Worm (Caenorhabditis elegans): ENCODE data around the gene spig-5.

Gene spig-5

ce11 chrV:14334901-14335300 is 26.6 kb downstream of the spig-5 start, which contains the start of gene srm-5:
Gene srm-5 (plus strand): TSS chrV:14335201.
- TF ChIP-seq nfya-1 (tag; optimal IDR thresholded peaks at IDR 0.05; ENCODE audit: insufficient read depth) (no peak), mdl-1 (tag; optimal IDR thresholded peaks at IDR 0.05) (no peak), ztf-4 (tag; optimal IDR thresholded peaks at IDR 0.05) (no peak), nhr-25 (tag; optimal IDR thresholded peaks at IDR 0.05) (no peak), lin-39 (tag; optimal IDR thresholded peaks at IDR 0.05) (no peak), pha-4 (tag; optimal IDR thresholded peaks at IDR 0.05) (no peak), ZK546.5 (tag; optimal IDR thresholded peaks at IDR 0.05) (no peak), elt-3 (tag; optimal IDR thresholded peaks at IDR 0.05) (no peak), nhr-12 (tag; optimal IDR thresholded peaks at IDR 0.05) (no peak), ceh-9 (tag; optimal IDR thresholded peaks at IDR 0.05) (no peak), R02D3.7 (tag; optimal IDR thresholded peaks at IDR 0.05) (no peak), ama-1 (optimal IDR thresholded peaks at IDR 0.05) (no peak)

DNA sequence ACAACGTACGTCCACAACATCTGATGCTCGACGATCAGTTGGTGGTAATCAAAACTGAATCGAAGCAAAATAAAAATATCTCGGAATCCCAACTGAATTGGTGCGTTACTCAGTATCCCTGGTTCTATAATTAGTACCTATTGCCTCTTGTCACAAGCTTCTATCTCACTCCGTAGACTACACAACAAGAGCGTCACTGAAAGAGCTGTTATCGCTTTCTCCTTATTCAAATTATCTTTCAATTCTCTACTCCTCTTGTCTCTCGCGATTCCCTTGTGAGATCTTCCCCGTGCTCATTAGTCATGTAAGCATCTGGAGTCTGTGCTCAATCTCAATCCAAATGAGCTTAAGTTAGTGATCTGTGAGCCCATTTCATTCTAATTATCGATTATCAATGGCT is 28.4 kb downstream of the spig-5 start, which contains the start of gene srm-6:
Gene srm-6, plus strand, starts transcription at position 301 of the 400 bp plus-strand sequence.
- TF ChIP-seq eor-1 (tag; optimal IDR thresholded peaks at IDR 0.05) (no peak), hmg-11 (tag; optimal IDR thresholded peaks at IDR 0.05) (no peak), elt-1 (tag; optimal IDR thresholded peaks at IDR 0.05) (no peak), lin-15B (tag; optimal IDR thresholded peaks at IDR 0.05) (no peak)

ce11 chrV:14341672-14342071 is 33.4 kb downstream of the spig-5 start, which contains the start of gene F47B8.10:
Gene F47B8.10 (plus strand): TSS chrV:14341972.
- TF ChIP-seq elt-2 (tag; optimal IDR thresholded peaks at IDR 0.05) (no peak), elt-3 (tag; optimal IDR thresholded peaks at IDR 0.05) (no peak), snpc-4 (tag; optimal IDR thresholded peaks at IDR 0.05) (no peak)

DNA sequence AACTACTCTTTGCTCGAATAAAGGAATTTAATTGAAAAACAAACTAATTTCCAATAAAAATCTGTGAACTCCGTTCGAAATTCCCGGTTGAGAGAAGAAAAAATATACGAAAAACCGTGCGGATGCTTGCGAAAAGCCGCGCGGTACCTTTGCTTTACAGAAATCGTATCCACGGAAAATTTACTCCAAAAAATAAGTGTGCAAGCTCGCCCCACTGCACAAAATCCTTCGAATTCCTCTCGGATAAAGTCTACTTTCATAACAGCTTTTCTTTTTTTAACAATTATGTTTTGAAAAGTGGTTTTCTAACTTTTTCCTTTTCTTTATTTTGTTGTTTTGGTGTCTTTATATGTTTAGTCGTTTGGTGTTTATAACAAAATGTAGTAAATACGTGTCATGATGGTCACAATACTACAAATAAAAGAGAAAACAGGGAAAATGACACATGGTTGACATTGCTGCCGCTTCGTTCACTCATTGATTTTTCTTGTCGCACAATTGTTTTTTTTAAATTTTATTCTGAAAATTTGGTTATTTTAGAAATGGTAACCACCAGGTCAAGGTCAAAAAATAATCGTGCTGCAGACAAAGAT is 39.1 kb downstream of the spig-5 start, which contains the start of gene cept-2:
Gene cept-2, plus strand, starts transcription at position 533 of the 593 bp plus-strand sequence.
- TF ChIP-seq nhr-12 (tag; optimal IDR thresholded peaks at IDR 0.05) = no peak
- peak; percentile 92 for TF ChIP-seq snpc-4 (tag; optimal IDR thresholded peaks at IDR 0.05)
- no peak for TF ChIP-seq eor-1 (tag; optimal IDR thresholded peaks at IDR 0.05)
- peak; percentile 76 for TF ChIP-seq ceh-28 (tag; optimal IDR thresholded peaks at IDR 0.05)
- TF ChIP-seq R02D3.7 (tag; optimal IDR thresholded peaks at IDR 0.05) = peak; percentile 85
- TF ChIP-seq ceh-16 (tag; optimal IDR thresholded peaks at IDR 0.05) = no peak
- TF ChIP-seq unc-39 (tag; optimal IDR thresholded peaks at IDR 0.05) = no peak
- TF ChIP-seq nhr-11 (tag; optimal IDR thresholded peaks at IDR 0.05) = peak; percentile 68
- peak; percentile 93 for TF ChIP-seq egl-5 (tag; optimal IDR thresholded peaks at IDR 0.05)
- peak; percentile 76 for TF ChIP-seq fkh-10 (GFP tag; optimal IDR thresholded peaks at IDR 0.05)
- no peak for TF ChIP-seq elt-2 (tag; optimal IDR thresholded peaks at IDR 0.05)
- TF ChIP-seq ztf-11 (tag; optimal IDR thresholded peaks at IDR 0.05) = no peak
- peak; percentile 75 for TF ChIP-seq tbx-2 (tag; optimal IDR thresholded peaks at IDR 0.05)
- TF ChIP-seq ama-1 (optimal IDR thresholded peaks at IDR 0.05) = no peak
- TF ChIP-seq nfya-1 (tag; optimal IDR thresholded peaks at IDR 0.05; ENCODE audit: insufficient read depth) = peak; percentile 95
- TF ChIP-seq nhr-28 (tag; optimal IDR thresholded peaks at IDR 0.05) = no peak
- peak; percentile 78 for TF ChIP-seq jun-1 (tag; optimal IDR thresholded peaks at IDR 0.05)
- TF ChIP-seq pha-4 (tag; optimal IDR thresholded peaks at IDR 0.05) = peak; percentile 95
- TF ChIP-seq aly-2 (tag; optimal IDR thresholded peaks at IDR 0.05) = no peak
- peak; percentile 34 for TF ChIP-seq mdl-1 (tag; optimal IDR thresholded peaks at IDR 0.05)
- TF ChIP-seq mml-1 (tag; optimal IDR thresholded peaks at IDR 0.05) = no peak
- peak; percentile 55 for TF ChIP-seq daf-12 (tag; optimal IDR thresholded peaks at IDR 0.05)
- TF ChIP-seq egl-27 (tag; optimal IDR thresholded peaks at IDR 0.05) = no peak
- peak; percentile 20 for TF ChIP-seq pqm-1 (tag; optimal IDR thresholded peaks at IDR 0.05)
- TF ChIP-seq lsy-12 (tag; optimal IDR thresholded peaks at IDR 0.05) = peak; percentile 82
- peak; percentile 83 for TF ChIP-seq nhr-25 (tag; optimal IDR thresholded peaks at IDR 0.05)
- no peak for TF ChIP-seq ceh-9 (tag; optimal IDR thresholded peaks at IDR 0.05)
- TF ChIP-seq lin-15B (tag; optimal IDR thresholded peaks at IDR 0.05) = peak; percentile 66
- TF ChIP-seq ZK546.5 (tag; optimal IDR thresholded peaks at IDR 0.05) = no peak
- peak; percentile 62 for TF ChIP-seq elt-1 (tag; optimal IDR thresholded peaks at IDR 0.05)
- TF ChIP-seq nhr-43 (tag; optimal IDR thresholded peaks at IDR 0.05; ENCODE audit: poor library complexity, severe bottlenecking) = peak; percentile 93
- no peak for TF ChIP-seq zag-1 (tag; optimal IDR thresholded peaks at IDR 0.05)
- peak; percentile 63 for TF ChIP-seq unc-62 (GFP tag; optimal IDR thresholded peaks at IDR 0.05)
- no peak for TF ChIP-seq elt-3 (tag; optimal IDR thresholded peaks at IDR 0.05)
- TF ChIP-seq fkh-2 (tag; optimal IDR thresholded peaks at IDR 0.05) = no peak
- peak; percentile 30 for TF ChIP-seq fos-1 (tag; optimal IDR thresholded peaks at IDR 0.05)
- TF ChIP-seq nhr-77 (tag; optimal IDR thresholded peaks at IDR 0.05) = peak; percentile 78
- peak; percentile 82 for TF ChIP-seq ceh-82 (tag; optimal IDR thresholded peaks at IDR 0.05)
- no peak for TF ChIP-seq nhr-67 (tag; optimal IDR thresholded peaks at IDR 0.05)
- no peak for TF ChIP-seq sea-2 (GFP tag; optimal IDR thresholded peaks at IDR 0.05)
- TF ChIP-seq skn-1 (tag; optimal IDR thresholded peaks at IDR 0.05) = peak; percentile 56
- no peak for TF ChIP-seq ztf-4 (tag; optimal IDR thresholded peaks at IDR 0.05)
- TF ChIP-seq nhr-76 (tag; optimal IDR thresholded peaks at IDR 0.05) = no peak
